Worm (Caenorhabditis elegans): ENCODE measurements around the gene F18H3.1.

ce11 chrX:13569854-13570253, 50.4 kb downstream of the F18H3.1 start, which contains the start of gene R01E6.7:
- TF ChIP-seq ztf-23 (GFP tag; IDR thresholded peaks at IDR 0.05) (no peak), flt-1 (GFP tag; IDR thresholded peaks at IDR 0.05) (no peak), ztf-29 (GFP tag; IDR thresholded peaks at IDR 0.05) (no peak), tab-1 (GFP tag; IDR thresholded peaks at IDR 0.05) (no peak), T22C8.4 (GFP tag; IDR thresholded peaks at IDR 0.05) (no peak), ref-1 (GFP tag; conservative IDR thresholded peaks at IDR 0.05) (no peak), klf-2 (GFP tag; conservative IDR thresholded peaks at IDR 0.05) (no peak), med-1 (GFP tag; optimal IDR thresholded peaks at IDR 0.05; ENCODE audit: insufficient read depth) (no peak)

Data from whole organism, midembryonic.